Worm (Caenorhabditis elegans): Measurements from ENCODE around the gene str-113.

DNA sequence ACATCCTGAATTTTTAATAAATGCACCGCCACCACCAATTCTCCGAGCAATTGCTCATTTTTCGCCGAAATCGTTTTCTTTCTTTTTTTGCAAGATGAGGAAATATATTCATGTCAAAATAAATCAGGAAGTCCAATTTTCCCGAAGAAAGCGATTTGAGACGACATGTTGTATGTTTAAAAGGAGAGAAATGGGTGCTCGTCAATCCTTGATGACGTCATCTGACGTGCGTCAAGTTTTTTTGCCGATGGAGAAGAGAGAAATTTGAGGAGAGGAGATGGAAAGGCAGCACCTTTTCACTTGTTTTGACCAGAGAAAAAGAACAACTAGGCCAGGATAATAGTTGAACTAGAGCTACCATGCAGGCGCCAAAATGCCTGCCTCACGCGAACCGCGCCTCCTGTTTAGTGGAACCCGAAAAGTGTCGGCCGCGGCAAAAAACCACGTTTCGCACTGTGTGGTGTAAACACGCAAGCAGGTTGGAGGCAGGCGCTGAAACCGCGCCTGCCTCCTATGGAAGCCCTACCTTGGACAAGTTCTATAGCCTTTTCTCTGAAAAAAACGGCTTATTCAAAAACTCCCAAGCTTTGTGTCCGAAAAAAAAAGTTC is 49.6 kb upstream of the str-113 start:
- TF ChIP-seq skn-1 (tag; optimal IDR thresholded peaks at IDR 0.05), result no peak
- TF ChIP-seq nhr-28 (tag; optimal IDR thresholded peaks at IDR 0.05), result no peak
- TF ChIP-seq egl-27 (tag; optimal IDR thresholded peaks at IDR 0.05), result no peak
